Fruit fly (Drosophila melanogaster): ENCODE measurements around the gene CG6282.

Gene CG6282

dm6 chr3L:8655217-8655896 is 50.9 kb downstream of the CG6282 start (continued):
- peak; percentile 35; the same call in 1 of the 2 replicates for TF ChIP-seq CG9215 (GFP tag; IDR thresholded peaks at IDR 0.05)

dm6 chr3L:8656725-8657428 is 52.4 kb downstream of the CG6282 start:
- TF ChIP-seq fd64A (GFP tag; optimal IDR thresholded peaks at IDR 0.05) (no peak), CG5180 (GFP tag; optimal IDR thresholded peaks at IDR 0.05) (no peak), Sry-β (GFP tag; optimal IDR thresholded peaks at IDR 0.05) (no peak), CG12104 (GFP tag; optimal IDR thresholded peaks at IDR 0.05) (no peak), CG18599 (GFP tag; optimal IDR thresholded peaks at IDR 0.05) (no peak), YL-1 (GFP tag; optimal IDR thresholded peaks at IDR 0.05) (no peak), otp (GFP tag; IDR thresholded peaks at IDR 0.05) (no peak), gsb (GFP tag; IDR thresholded peaks at IDR 0.05) (peak; percentile 6; the same call in 1 of the 2 replicates), psq (GFP tag; optimal IDR thresholded peaks at IDR 0.05) (no peak), lbe (GFP tag; optimal IDR thresholded peaks at IDR 0.05) (peak; percentile 73), CG5953 (GFP tag; IDR thresholded peaks at IDR 0.05) (no peak), gro (GFP tag; optimal IDR thresholded peaks at IDR 0.05) (no peak), CG3163 (GFP tag; optimal IDR thresholded peaks at IDR 0.05) (no peak), Hr39 (optimal IDR thresholded peaks at IDR 0.05) (no peak), corto (GFP tag; optimal IDR thresholded peaks at IDR 0.05) (peak; percentile 1), CG5245 (GFP tag; optimal IDR thresholded peaks at IDR 0.05) (no peak), HLH4C (GFP tag; IDR thresholded peaks at IDR 0.05; ENCODE audit: partially characterized antibody) (no peak), tll (GFP tag; optimal IDR thresholded peaks at IDR 0.05) (no peak), Taf1 (GFP tag; IDR thresholded peaks at IDR 0.05) (no peak), grau (tag; optimal IDR thresholded peaks at IDR 0.05) (no peak), vnd (GFP tag; IDR thresholded peaks at IDR 0.05; ENCODE audit: partially characterized antibody) (no peak), CG15479 (GFP tag; optimal IDR thresholded peaks at IDR 0.05) (no peak), nom (GFP tag; optimal IDR thresholded peaks at IDR 0.05) (peak; percentile 65)

- TF ChIP-seq CG17568 (GFP tag; optimal IDR thresholded peaks at IDR 0.05) (no peak), slbo (GFP tag; IDR thresholded peaks at IDR 0.05) (0 out of 2 replicates have a peak, but pooled peaks have one; percentile 20), Trl (optimal IDR thresholded peaks at IDR 0.05) (no peak), Trl (GFP tag; optimal IDR thresholded peaks at IDR 0.05) (no peak), CG8281 (tag; optimal IDR thresholded peaks at IDR 0.05) (no peak), nom (GFP tag; optimal IDR thresholded peaks at IDR 0.05) (peak; percentile 52), toy (GFP tag; IDR thresholded peaks at IDR 0.05) (no peak), HHEX (GFP tag; optimal IDR thresholded peaks at IDR 0.05) (no peak), nmo (GFP tag; optimal IDR thresholded peaks at IDR 0.05) (no peak), CG11093 (GFP tag; IDR thresholded peaks at IDR 0.05) (no peak), gt (GFP tag; IDR thresholded peaks at IDR 0.05) (no peak), al (GFP tag; IDR thresholded peaks at IDR 0.05) (0 out of 2 replicates have a peak, but pooled peaks have one; percentile 23), ap (GFP tag; IDR thresholded peaks at IDR 0.05) (no peak), CG3281 (GFP tag; optimal IDR thresholded peaks at IDR 0.05) (peak; percentile 1), CG9817 (tag; optimal IDR thresholded peaks at IDR 0.05) (no peak), zen (tag; optimal IDR thresholded peaks at IDR 0.05) (peak; percentile 6), usp (GFP tag; optimal IDR thresholded peaks at IDR 0.05) (no peak), odd (GFP tag; optimal IDR thresholded peaks at IDR 0.05) (no peak), CG9932 (GFP tag; IDR thresholded peaks at IDR 0.05) (peak; percentile 37; the same call in 1 of the 2 replicates), CG4707 (GFP tag; optimal IDR thresholded peaks at IDR 0.05) (no peak), dmrt11E (tag; optimal IDR thresholded peaks at IDR 0.05) (no peak), Dek (tag; optimal IDR thresholded peaks at IDR 0.05) (no peak), Med (GFP tag) (peak; percentile 88), CG17802 (tag; optimal IDR thresholded peaks at IDR 0.05) (no peak), CG12942 (GFP tag; optimal IDR thresholded peaks at IDR 0.05) (no peak)
Observed at dm6 chr3L:8657429-8657754, 52.9 kb downstream of the CG6282 start.

Data from whole organism, embryonic.